Worm (Caenorhabditis elegans): Measurements from ENCODE around the gene unc-36.
A peak's percentile ranks its signal among the peaks of the same experiment; 100 is the strongest.

Gene unc-36

ce11 chrIII:8249381-8249780, 48.4 kb upstream of the unc-36 start, which contains the start of the genes C02F5.10 and C02F5.2:
TSS of gene C02F5.10 (minus strand) at chrIII:8249481.
TSS of gene C02F5.2 (plus strand) at chrIII:8249619.
- TF ChIP-seq elt-3 (tag; optimal IDR thresholded peaks at IDR 0.05) (no peak), eor-1 (tag; optimal IDR thresholded peaks at IDR 0.05) (no peak), elt-1 (tag; optimal IDR thresholded peaks at IDR 0.05) (no peak), nhr-12 (tag; optimal IDR thresholded peaks at IDR 0.05) (no peak), tbx-2 (tag; optimal IDR thresholded peaks at IDR 0.05) (no peak), nfya-1 (tag; optimal IDR thresholded peaks at IDR 0.05; ENCODE audit: insufficient read depth) (no peak), fkh-2 (tag; optimal IDR thresholded peaks at IDR 0.05) (no peak), ztf-11 (tag; optimal IDR thresholded peaks at IDR 0.05) (no peak), nhr-237 (tag; optimal IDR thresholded peaks at IDR 0.05) (no peak), ceh-9 (tag; optimal IDR thresholded peaks at IDR 0.05) (no peak), skn-1 (tag; optimal IDR thresholded peaks at IDR 0.05) (no peak), ama-1 (optimal IDR thresholded peaks at IDR 0.05) (no peak), pha-4 (tag; optimal IDR thresholded peaks at IDR 0.05) (no peak), fos-1 (tag; optimal IDR thresholded peaks at IDR 0.05) (no peak), unc-62 (GFP tag; optimal IDR thresholded peaks at IDR 0.05) (no peak), jun-1 (tag; optimal IDR thresholded peaks at IDR 0.05) (no peak), nhr-77 (tag; optimal IDR thresholded peaks at IDR 0.05) (no peak), ceh-82 (tag; optimal IDR thresholded peaks at IDR 0.05) (no peak), daf-12 (tag; optimal IDR thresholded peaks at IDR 0.05) (no peak), nhr-67 (tag; optimal IDR thresholded peaks at IDR 0.05) (no peak)

- no peak for TF ChIP-seq egl-5 (tag; optimal IDR thresholded peaks at IDR 0.05)
- TF ChIP-seq eor-1 (tag; optimal IDR thresholded peaks at IDR 0.05), result no peak
- TF ChIP-seq nhr-11 (tag; optimal IDR thresholded peaks at IDR 0.05), result no peak
- TF ChIP-seq unc-39 (tag; optimal IDR thresholded peaks at IDR 0.05), result no peak
- no peak for TF ChIP-seq nhr-28 (tag; optimal IDR thresholded peaks at IDR 0.05)
- TF ChIP-seq fos-1 (tag; optimal IDR thresholded peaks at IDR 0.05), result no peak
- no peak for TF ChIP-seq aly-2 (tag; optimal IDR thresholded peaks at IDR 0.05)
- no peak for TF ChIP-seq sea-2 (GFP tag; optimal IDR thresholded peaks at IDR 0.05)
- no peak for TF ChIP-seq ceh-28 (tag; optimal IDR thresholded peaks at IDR 0.05)
- TF ChIP-seq pha-4 (tag; optimal IDR thresholded peaks at IDR 0.05), result no peak
- no peak for TF ChIP-seq R02D3.7 (tag; optimal IDR thresholded peaks at IDR 0.05)
- TF ChIP-seq ZK546.5 (tag; optimal IDR thresholded peaks at IDR 0.05), result no peak
- TF ChIP-seq nhr-67 (tag; optimal IDR thresholded peaks at IDR 0.05), result no peak
- no peak for TF ChIP-seq hmg-11 (tag; optimal IDR thresholded peaks at IDR 0.05)
- TF ChIP-seq daf-12 (tag; optimal IDR thresholded peaks at IDR 0.05), result no peak
- no peak for TF ChIP-seq ceh-16 (tag; optimal IDR thresholded peaks at IDR 0.05)
- TF ChIP-seq jun-1 (tag; optimal IDR thresholded peaks at IDR 0.05), result no peak
These were observed 46.0 kb upstream of the unc-36 start, which contains the start of gene C02F5.13 for ce11 chrIII:8247051-8247450. TSS of gene C02F5.13 (plus strand) at chrIII:8247351.

- TF ChIP-seq pha-4 (tag; optimal IDR thresholded peaks at IDR 0.05), result no peak
- no peak for TF ChIP-seq nhr-11 (tag; optimal IDR thresholded peaks at IDR 0.05)
- TF ChIP-seq ceh-9 (tag; optimal IDR thresholded peaks at IDR 0.05), result no peak
- no peak for TF ChIP-seq eor-1 (tag; optimal IDR thresholded peaks at IDR 0.05)
- TF ChIP-seq nhr-76 (tag; optimal IDR thresholded peaks at IDR 0.05), result no peak
- TF ChIP-seq lsy-12 (tag; optimal IDR thresholded peaks at IDR 0.05), result no peak
- TF ChIP-seq ceh-28 (tag; optimal IDR thresholded peaks at IDR 0.05), result no peak
- TF ChIP-seq lin-39 (tag; optimal IDR thresholded peaks at IDR 0.05), result no peak
- TF ChIP-seq nhr-28 (tag; optimal IDR thresholded peaks at IDR 0.05), result no peak
- TF ChIP-seq nhr-43 (tag; optimal IDR thresholded peaks at IDR 0.05; ENCODE audit: poor library complexity, severe bottlenecking), result no peak
- TF ChIP-seq ceh-16 (tag; optimal IDR thresholded peaks at IDR 0.05), result no peak
- TF ChIP-seq unc-62 (GFP tag; optimal IDR thresholded peaks at IDR 0.05), result no peak
- TF ChIP-seq nhr-67 (tag; optimal IDR thresholded peaks at IDR 0.05), result no peak
- no peak for TF ChIP-seq egl-27 (tag; optimal IDR thresholded peaks at IDR 0.05)
- TF ChIP-seq ztf-11 (tag; optimal IDR thresholded peaks at IDR 0.05), result no peak
- TF ChIP-seq mml-1 (tag; optimal IDR thresholded peaks at IDR 0.05), result no peak
These were observed 44.6 kb upstream of the unc-36 start, which contains the start of gene C02F5.3 for ce11 chrIII:8245591-8245990. TSS of gene C02F5.3 (plus strand) at chrIII:8245891.

ce11 chrIII:8244052-8244451, 43.0 kb upstream of the unc-36 start, which contains the start of the genes pbs-6 and cids-1:
TSS of gene pbs-6 (minus strand) at chrIII:8244092.
TSS of gene cids-1 (plus strand) at chrIII:8244445.
- TF ChIP-seq egl-27 (tag; optimal IDR thresholded peaks at IDR 0.05), result no peak
- peak; percentile 36 for TF ChIP-seq nfya-1 (tag; optimal IDR thresholded peaks at IDR 0.05; ENCODE audit: insufficient read depth)
- peak; percentile 27 for TF ChIP-seq lin-15B (tag; optimal IDR thresholded peaks at IDR 0.05)
- no peak for TF ChIP-seq R02D3.7 (tag; optimal IDR thresholded peaks at IDR 0.05)
- no peak for TF ChIP-seq ceh-16 (tag; optimal IDR thresholded peaks at IDR 0.05)
- TF ChIP-seq pha-4 (tag; optimal IDR thresholded peaks at IDR 0.05), result peak; percentile 5
- TF ChIP-seq lsy-12 (tag; optimal IDR thresholded peaks at IDR 0.05), result no peak
- peak; percentile 44 for TF ChIP-seq skn-1 (tag; optimal IDR thresholded peaks at IDR 0.05)
- TF ChIP-seq jun-1 (tag; optimal IDR thresholded peaks at IDR 0.05), result no peak
- no peak for TF ChIP-seq zag-1 (tag; optimal IDR thresholded peaks at IDR 0.05)
- no peak for TF ChIP-seq ceh-9 (tag; optimal IDR thresholded peaks at IDR 0.05)
